Worm (Caenorhabditis elegans): ENCODE data around the gene snpc-3.1.
"Not testable (repeated sequence)": the region's sequence is repeated elsewhere in the genome, so short reads cannot be mapped to it uniquely, and the experiment has no call there.

snpc-3.1 gene

ce11 chrIV:5455999-5456398, 30.1 kb downstream of the snpc-3.1 start, which contains the start of gene Y4C6A.3:
Gene Y4C6A.3 (minus strand): TSS chrIV:5456099.
- not testable (repeated sequence) for TF ChIP-seq nhr-90 (tag; optimal IDR thresholded peaks at IDR 0.05); mxl-1 (tag; optimal IDR thresholded peaks at IDR 0.05); pbrm-1 (GFP tag; IDR thresholded peaks at IDR 0.05)

- no peak for TF ChIP-seq ZK185.1 (tag; optimal IDR thresholded peaks at IDR 0.05; ENCODE audit: poor library complexity, severe bottlenecking)
- no peak for TF ChIP-seq B0035.1 (tag; optimal IDR thresholded peaks at IDR 0.05)
- TF ChIP-seq madf-3 (GFP tag; IDR thresholded peaks at IDR 0.05), result no peak
- no peak for TF ChIP-seq lin-26 (GFP tag; IDR thresholded peaks at IDR 0.05)
- no peak for TF ChIP-seq egl-44 (GFP tag; IDR thresholded peaks at IDR 0.05)
- TF ChIP-seq ztf-6 (GFP tag; IDR thresholded peaks at IDR 0.05), result no peak
- TF ChIP-seq egrh-3 (GFP tag; IDR thresholded peaks at IDR 0.05), result no peak
- no peak for TF ChIP-seq Y95B8A.8 (GFP tag; IDR thresholded peaks at IDR 0.05)
- no peak for TF ChIP-seq nhr-120 (GFP tag; IDR thresholded peaks at IDR 0.05)
- no peak for TF ChIP-seq let-607 (tag; optimal IDR thresholded peaks at IDR 0.05)
- no peak for TF ChIP-seq dpl-1 (GFP tag; optimal IDR thresholded peaks at IDR 0.05)
- no peak for TF ChIP-seq efl-1 (GFP tag; optimal IDR thresholded peaks at IDR 0.05)
- TF ChIP-seq F55B11.4 (tag; optimal IDR thresholded peaks at IDR 0.05; ENCODE audit: borderline replicate concordance, insufficient read depth), result no peak
Observed at ce11 chrIV:5452667-5453066, 33.4 kb downstream of the snpc-3.1 start, which contains the start of gene Y4C6A.4. Gene Y4C6A.4 (plus strand): TSS chrIV:5452967.

- TF ChIP-seq pbrm-1 (GFP tag; IDR thresholded peaks at IDR 0.05) (no peak), hlh-12 (tag; optimal IDR thresholded peaks at IDR 0.05) (no peak), xnd-1 (tag; optimal IDR thresholded peaks at IDR 0.05) (no peak), D2030.7 (GFP tag; IDR thresholded peaks at IDR 0.05) (no peak), B0019.2 (GFP tag; conservative IDR thresholded peaks at IDR 0.05) (no peak), ceh-40 (GFP tag; IDR thresholded peaks at IDR 0.05) (no peak), dpl-1 (GFP tag; optimal IDR thresholded peaks at IDR 0.05) (no peak), nhr-179 (tag; optimal IDR thresholded peaks at IDR 0.05) (no peak), atf-7 (tag; optimal IDR thresholded peaks at IDR 0.05) (no peak), madf-8 (GFP tag; conservative IDR thresholded peaks at IDR 0.05) (no peak)
Observed at ce11 chrIV:5438705-5439104, 47.4 kb downstream of the snpc-3.1 start, which contains the start of gene mgl-3. Gene mgl-3 (plus strand): TSS chrIV:5439005.
